Worm (Caenorhabditis elegans) whole organism, L2 larva: ENCODE results near the gene F16G10.14.

Source experiments
- F13H6.1 ChIP-seq: sonication (generic microtip); optimal IDR thresholded peaks from 2 replicates; lab custom pipeline; 2016; ENCODE audit warnings: missing genetic modification characterization, missing compliant biosample characterization
- Y55F3AM.14 ChIP-seq: fragments of 200-800 bp; sonication (Bioruptor generic); optimal IDR thresholded peaks from 2 replicates; lab custom pipeline; 2018; ENCODE audit warnings: mild to moderate bottlenecking, missing genetic modification characterization, missing compliant biosample characterization
- ZK546.5 ChIP-seq: sonication (generic microtip); optimal IDR thresholded peaks from 2 replicates; lab custom pipeline; 2017; ENCODE audit warnings: missing biosample characterization, missing genetic modification characterization
- alr-1 ChIP-seq: fragments of 150-350 bp; optimal IDR thresholded peaks from 2 replicates; lab custom pipeline; 2014; ENCODE audit warnings: missing biosample characterization, missing genetic modification characterization
- aly-2 ChIP-seq: fragments of 150-350 bp; optimal IDR thresholded peaks from 2 replicates; lab custom pipeline; 2014; ENCODE audit warnings: missing biosample characterization, missing genetic modification characterization
- ama-1 ChIP-seq: fragments of 150-350 bp; optimal IDR thresholded peaks from 2 replicates; lab custom pipeline; 2018; ENCODE audit warnings: inconsistent platforms
- ceh-16 ChIP-seq: fragments of 150-350 bp; optimal IDR thresholded peaks from 2 replicates; lab custom pipeline; 2014; ENCODE audit warnings: missing biosample characterization, missing genetic modification characterization
- ceh-82 ChIP-seq: fragments of 150-350 bp; optimal IDR thresholded peaks from 2 replicates; lab custom pipeline; 2014; ENCODE audit warnings: missing biosample characterization, missing genetic modification characterization
- crh-2 ChIP-seq: sonication (generic microtip); optimal IDR thresholded peaks from 2 replicates; lab custom pipeline; 2017; ENCODE audit warnings: missing biosample characterization, missing genetic modification characterization
- egl-27 ChIP-seq: sonication (generic microtip); optimal IDR thresholded peaks from 3 replicates; lab custom pipeline; 2017; ENCODE audit warnings: missing biosample characterization, missing genetic modification reagents, missing genetic modification characterization
- elt-1 ChIP-seq: fragments of 150-350 bp; optimal IDR thresholded peaks from 2 replicates; lab custom pipeline; 2014; ENCODE audit warnings: missing biosample characterization, missing genetic modification characterization
- elt-3 ChIP-seq: sonication (generic microtip); optimal IDR thresholded peaks from 2 replicates; lab custom pipeline; 2017; ENCODE audit warnings: missing biosample characterization, missing genetic modification characterization
- fos-1 ChIP-seq: fragments of 150-350 bp; optimal IDR thresholded peaks from 2 replicates; lab custom pipeline; 2014; ENCODE audit warnings: missing biosample characterization, missing genetic modification characterization
- lin-11 ChIP-seq: fragments of 150-350 bp; sonication (generic microtip); optimal IDR thresholded peaks from 2 replicates; lab custom pipeline; 2014; ENCODE audit warnings: missing biosample characterization, missing genetic modification characterization, inconsistent platforms, mixed read lengths
- lin-13 ChIP-seq: fragments of 150-350 bp; optimal IDR thresholded peaks from 2 replicates; lab custom pipeline; 2014; ENCODE audit warnings: missing biosample characterization, missing genetic modification reagents, missing genetic modification characterization
- lin-39 ChIP-seq: fragments of 150-350 bp; optimal IDR thresholded peaks from 2 replicates; lab custom pipeline; 2014; ENCODE audit warnings: missing biosample characterization, missing genetic modification reagents, missing genetic modification characterization
- lsy-2 ChIP-seq, 2 experiments: fragments of 150-350 bp in 1 of 2; sonication (generic microtip) in 1 of 2; optimal IDR thresholded peaks; 2 replicates each; lab custom pipeline; 2014 to 2017; ENCODE audit warnings: missing biosample characterization in 2 of 2, missing genetic modification characterization in 2 of 2
- mab-5 ChIP-seq: fragments of 150-350 bp; optimal IDR thresholded peaks from 2 replicates; lab custom pipeline; 2014; ENCODE audit warnings: missing biosample characterization, missing genetic modification characterization
- mbf-1 ChIP-seq: sonication (generic microtip); optimal IDR thresholded peaks from 2 replicates; lab custom pipeline; 2017; ENCODE audit warnings: missing biosample characterization, missing genetic modification characterization
- mdl-1 ChIP-seq, 2 experiments: fragments of 150-350 bp in 1 of 2; sonication (generic microtip) in 1 of 2; optimal IDR thresholded peaks; 2 replicates each; lab custom pipeline; 2017; ENCODE audit warnings: missing biosample characterization in 2 of 2, missing genetic modification characterization in 2 of 2
- nhr-10 ChIP-seq: sonication (generic microtip); optimal IDR thresholded peaks from 2 replicates; lab custom pipeline; 2017; ENCODE audit warnings: missing biosample characterization, missing genetic modification characterization
- nhr-129 ChIP-seq: fragments of 150-350 bp; optimal IDR thresholded peaks from 2 replicates; lab custom pipeline; 2014; ENCODE audit warnings: missing biosample characterization, missing genetic modification characterization
- nhr-21 ChIP-seq: fragments of 150-350 bp; optimal IDR thresholded peaks from 2 replicates; lab custom pipeline; 2014; ENCODE audit warnings: missing biosample characterization, missing genetic modification characterization
- nhr-23 ChIP-seq: fragments of 150-350 bp; optimal IDR thresholded peaks from 2 replicates; lab custom pipeline; 2014; ENCODE audit warnings: missing biosample characterization, missing genetic modification reagents, missing genetic modification characterization
- nhr-237 ChIP-seq: fragments of 150-350 bp; optimal IDR thresholded peaks from 2 replicates; lab custom pipeline; 2014; ENCODE audit warnings: missing biosample characterization, missing genetic modification characterization
- nhr-25 ChIP-seq: fragments of 150-350 bp; sonication (generic microtip); optimal IDR thresholded peaks from 3 replicates; lab custom pipeline; 2014; ENCODE audit warnings: missing biosample characterization, missing genetic modification characterization
- nhr-6 ChIP-seq: fragments of 150-350 bp; optimal IDR thresholded peaks from 2 replicates; lab custom pipeline; 2014; ENCODE audit warnings: missing biosample characterization, missing genetic modification characterization
- nhr-77 ChIP-seq: fragments of 150-350 bp; optimal IDR thresholded peaks from 2 replicates; lab custom pipeline; 2014; ENCODE audit warnings: missing biosample characterization, missing genetic modification characterization
- sem-4 ChIP-seq: fragments of 150-350 bp; optimal IDR thresholded peaks from 2 replicates; lab custom pipeline; 2014; ENCODE audit warnings: missing biosample characterization, missing genetic modification reagents, missing genetic modification characterization
- skn-1 ChIP-seq: sonication (generic microtip); optimal IDR thresholded peaks from 2 replicates; lab custom pipeline; 2017; ENCODE audit warnings: missing biosample characterization, missing genetic modification characterization
- sma-9 ChIP-seq, 2 experiments: fragments of 150-350 bp in 1 of 2; sonication (generic microtip) in 1 of 2; optimal IDR thresholded peaks; 2 replicates each; lab custom pipeline; 2014 to 2016; ENCODE audit warnings: missing genetic modification characterization in 2 of 2, mild to moderate bottlenecking in 1 of 2, missing biosample characterization in 1 of 2, missing compliant biosample characterization in 1 of 2, missing genetic modification reagents in 1 of 2, moderate library complexity in 1 of 2
- snpc-4 ChIP-seq: fragments of 150-350 bp; optimal IDR thresholded peaks from 2 replicates; lab custom pipeline; 2014; ENCODE audit warnings: missing biosample characterization, missing genetic modification characterization
- unc-39 ChIP-seq: fragments of 150-350 bp; optimal IDR thresholded peaks from 2 replicates; lab custom pipeline; 2014; ENCODE audit warnings: missing biosample characterization, missing genetic modification characterization
- unc-55 ChIP-seq: fragments of 150-350 bp; sonication (generic microtip); optimal IDR thresholded peaks from 3 replicates; lab custom pipeline; 2014; ENCODE audit warnings: missing biosample characterization, missing genetic modification reagents, missing genetic modification characterization
- ztf-1 ChIP-seq: fragments of 200-800 bp; sonication (Bioruptor generic); conservative IDR thresholded peaks from 2 replicates; pipeline ENCODE4 v1.3.6; 2022; ENCODE audit warnings: missing genetic modification characterization, missing compliant biosample characterization
- ztf-11 ChIP-seq: sonication (generic microtip); optimal IDR thresholded peaks from 2 replicates; lab custom pipeline; 2017; ENCODE audit warnings: missing biosample characterization, missing genetic modification characterization

The F16G10.14 gene

DNA sequence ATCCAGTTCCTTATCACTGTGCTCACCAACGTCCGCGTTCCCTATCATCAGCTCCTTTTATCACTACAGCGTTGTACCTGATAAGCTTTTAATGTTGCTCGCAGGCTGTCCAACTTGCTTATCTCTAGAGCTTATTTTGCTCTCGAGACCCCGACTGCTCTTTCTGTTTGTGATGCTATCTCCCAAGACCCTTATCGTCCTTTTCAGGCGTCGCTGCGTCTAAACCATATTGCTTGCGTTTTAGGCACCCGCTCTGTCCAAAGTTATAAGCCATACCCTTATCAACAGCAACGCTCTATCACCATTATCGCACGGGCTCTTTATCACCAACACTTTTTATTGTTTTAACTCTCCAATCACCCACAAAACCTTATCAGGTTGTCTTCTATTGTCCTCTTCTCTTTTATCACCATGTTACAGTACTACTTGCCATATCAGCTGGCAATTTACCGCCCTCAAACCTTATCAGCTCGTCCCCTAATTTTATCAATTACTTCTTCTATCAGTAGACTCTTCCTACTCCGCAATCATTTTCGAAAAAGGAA is 20.2 kb downstream of the F16G10.14 start (continued):
- TF ChIP-seq elt-1 (tag; lab: Kevin White, UChicago) (no peak), ama-1 (no peak), nhr-10 (tag; lab: Kevin White, UChicago) (no peak), mbf-1 (tag; lab: Kevin White, UChicago) (no peak)

DNA sequence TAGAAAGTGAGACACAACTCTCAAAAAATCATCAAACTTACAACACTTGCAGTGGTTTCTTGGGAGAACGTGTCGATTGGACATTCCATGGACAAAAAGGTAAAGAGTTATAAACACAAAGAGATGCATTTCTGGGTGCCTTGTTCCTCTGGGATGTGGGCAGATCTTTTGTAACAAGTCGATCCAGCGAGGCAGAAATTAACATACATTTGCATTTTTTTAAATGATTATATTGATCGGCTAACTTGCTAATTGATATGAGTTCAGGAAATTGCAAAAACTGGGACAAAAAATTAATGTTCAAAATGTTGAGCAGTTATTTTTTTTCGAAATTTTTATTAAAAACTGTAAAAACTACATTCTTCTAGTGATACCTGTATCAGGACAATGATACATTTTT is 21.0 kb downstream of the F16G10.14 start, which contains the start of gene F16G10.6:
TSS of gene F16G10.6 (minus strand) at position 101 of the 400 bp plus-strand sequence.
- TF ChIP-seq lin-13 (GFP tag; lab: Kevin White, UChicago) (no peak), nhr-77 (tag; lab: Kevin White, UChicago) (no peak), elt-1 (tag; lab: Kevin White, UChicago) (no peak), aly-2 (no peak), nhr-6 (tag; lab: Kevin White, UChicago) (no peak), ceh-16 (tag; lab: Kevin White, UChicago) (no peak), mdl-1 (tag; optimal IDR thresholded peaks at IDR 0.05; lab: Kevin White, UChicago) (no peak), sem-4 (no peak), lin-11 (tag; lab: Kevin White, UChicago) (no peak), mbf-1 (tag; lab: Kevin White, UChicago) (no peak)

- TF ChIP-seq nhr-129 (no peak), nhr-237 (no peak), snpc-4 (no peak), nhr-21 (tag; lab: Kevin White, UChicago) (no peak), ZK546.5 (tag; lab: Kevin White, UChicago) (no peak), sma-9 (GFP tag; optimal IDR thresholded peaks at IDR 0.05; lab: Kevin White, UChicago) (no peak), sma-9 (tag; optimal IDR thresholded peaks at IDR 0.05; lab: Kevin White, UChicago) (no peak), crh-2 (tag; lab: Kevin White, UChicago) (no peak), ztf-1 (GFP tag; lab: Robert Waterston, UW) (no peak), lin-39 (tag; lab: Kevin White, UChicago) (no peak), unc-55 (GFP tag; lab: Kevin White, UChicago) (no peak)
Measured at ce11 chrII:2374973-2375372, 23.8 kb downstream of the F16G10.14 start, which contains the start of gene F16G10.2. Gene F16G10.2 (plus strand): TSS chrII:2375273.

DNA sequence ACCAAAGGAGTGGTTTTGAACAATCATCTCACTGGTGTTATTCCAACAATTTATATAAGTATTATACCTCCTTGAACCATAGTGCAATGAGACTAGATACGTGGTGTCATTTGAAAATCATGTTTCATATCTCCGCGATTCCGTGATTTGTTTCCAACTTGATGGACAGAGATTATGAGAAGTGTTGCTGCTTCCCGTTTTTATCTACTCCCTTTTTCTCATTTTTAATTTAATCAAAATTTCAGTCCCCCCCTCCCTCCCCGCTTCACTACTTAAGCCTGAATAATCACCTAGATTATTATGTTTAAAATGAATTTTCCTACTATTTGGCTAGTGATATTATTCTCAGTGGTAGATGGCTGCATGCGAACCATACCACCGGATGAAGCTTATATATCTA is 26.7 kb downstream of the F16G10.14 start, which contains the start of gene F16G10.3:
TSS of gene F16G10.3 (plus strand) at position 301 of the 400 bp plus-strand sequence.
- TF ChIP-seq unc-55 (GFP tag; lab: Kevin White, UChicago) (no peak), mab-5 (no peak), skn-1 (tag; lab: Kevin White, UChicago) (no peak), ztf-11 (tag; lab: Kevin White, UChicago) (no peak), alr-1 (no peak), Y55F3AM.14 (GFP tag; lab: Kevin White, UChicago) (no peak), nhr-6 (tag; lab: Kevin White, UChicago) (no peak), unc-39 (no peak), ceh-16 (tag; lab: Kevin White, UChicago) (no peak)

ce11 chrII:2368956-2369355 is 29.8 kb downstream of the F16G10.14 start, which contains the start of gene hpo-25:
Gene hpo-25 (plus strand): TSS chrII:2369256.
- TF ChIP-seq mdl-1 (tag; optimal IDR thresholded peaks at IDR 0.05; lab: Kevin White, UChicago): no peak
- TF ChIP-seq ztf-11 (tag; lab: Kevin White, UChicago): no peak
- no peak for TF ChIP-seq nhr-25 (tag; lab: Kevin White, UChicago)
- no peak for TF ChIP-seq fos-1 (tag; lab: Kevin White, UChicago)
- TF ChIP-seq sem-4: no peak
- TF ChIP-seq Y55F3AM.14 (GFP tag; lab: Kevin White, UChicago): no peak
- TF ChIP-seq aly-2: no peak
- no peak for TF ChIP-seq lin-39 (tag; lab: Kevin White, UChicago)
- TF ChIP-seq ceh-82 (tag; lab: Kevin White, UChicago): no peak
- no peak for TF ChIP-seq egl-27 (tag; lab: Kevin White, UChicago)
- TF ChIP-seq elt-3 (tag; lab: Kevin White, UChicago): no peak
- no peak for TF ChIP-seq lsy-2 (tag; optimal IDR thresholded peaks at IDR 0.05; lab: Kevin White, UChicago)
- TF ChIP-seq nhr-23 (tag; lab: Kevin White, UChicago): no peak
- TF ChIP-seq nhr-77 (tag; lab: Kevin White, UChicago): no peak
- no peak for TF ChIP-seq nhr-129
- no peak for TF ChIP-seq skn-1 (tag; lab: Kevin White, UChicago)
- no peak for TF ChIP-seq alr-1
- TF ChIP-seq F13H6.1 (tag; lab: Kevin White, UChicago): no peak
- TF ChIP-seq nhr-6 (tag; lab: Kevin White, UChicago): no peak
- TF ChIP-seq, all 48 proteins: peak for 0
